Worm (Caenorhabditis elegans): Measurements from ENCODE around the gene F13A2.3.

ce11 chrV:4370515-4370914 is 25.6 kb downstream of the F13A2.3 start:
- TF ChIP-seq nhr-10 (tag; optimal IDR thresholded peaks at IDR 0.05) (no peak), mab-5 (tag; optimal IDR thresholded peaks at IDR 0.05) (no peak), ceh-82 (tag; optimal IDR thresholded peaks at IDR 0.05) (no peak), ztf-4 (tag; optimal IDR thresholded peaks at IDR 0.05) (no peak), ama-1 (optimal IDR thresholded peaks at IDR 0.05) (no peak), ZK546.5 (tag; optimal IDR thresholded peaks at IDR 0.05) (no peak), blmp-1 (tag; optimal IDR thresholded peaks at IDR 0.05; ENCODE audit: insufficient read depth) (no peak), ceh-16 (tag; optimal IDR thresholded peaks at IDR 0.05) (no peak), R02D3.7 (tag; optimal IDR thresholded peaks at IDR 0.05) (no peak), lsy-2 (tag; optimal IDR thresholded peaks at IDR 0.05) (no peak), nhr-25 (tag; optimal IDR thresholded peaks at IDR 0.05) (no peak)
